Worm (Caenorhabditis elegans): ENCODE data around the gene Y53C12A.10.

The Y53C12A.10 gene

ce11 chrII:9686663-9687193, 17.9 kb downstream of the Y53C12A.10 start, which contains the start of gene ZK1320.9 (continued):
- TF ChIP-seq ztf-25 (GFP tag; IDR thresholded peaks at IDR 0.05) (no peak), lin-40 (tag; optimal IDR thresholded peaks at IDR 0.05) (peak; percentile 16), zim-3 (tag; optimal IDR thresholded peaks at IDR 0.05) (no peak), hsf-1 (GFP tag; IDR thresholded peaks at IDR 0.05) (no peak), lin-35 (GFP tag; optimal IDR thresholded peaks at IDR 0.05) (no peak), let-607 (tag; optimal IDR thresholded peaks at IDR 0.05) (no peak), ztf-26 (tag; optimal IDR thresholded peaks at IDR 0.05) (peak; percentile 14), hmg-20 (GFP tag; IDR thresholded peaks at IDR 0.05) (no peak), attf-3 (GFP tag; conservative IDR thresholded peaks at IDR 0.05) (peak; percentile 66), B0261.1 (tag; optimal IDR thresholded peaks at IDR 0.05) (no peak)

ce11 chrII:9684175-9684574, 20.5 kb downstream of the Y53C12A.10 start:
- TF ChIP-seq ceh-100 (GFP tag; IDR thresholded peaks at IDR 0.05) (no peak), F10E7.11 (tag; optimal IDR thresholded peaks at IDR 0.05) (no peak)

ce11 chrII:9682044-9682443, 22.6 kb downstream of the Y53C12A.10 start:
- TF ChIP-seq dpff-1 (tag; optimal IDR thresholded peaks at IDR 0.05) (no peak), F39B2.1 (GFP tag; IDR thresholded peaks at IDR 0.05) (no peak), let-526 (GFP tag; IDR thresholded peaks at IDR 0.05) (no peak), ceh-100 (GFP tag; IDR thresholded peaks at IDR 0.05) (no peak), T26A5.8 (tag; optimal IDR thresholded peaks at IDR 0.05) (no peak), mel-28 (tag; optimal IDR thresholded peaks at IDR 0.05; ENCODE audit: borderline replicate concordance) (no peak), C17E4.6 (GFP tag; IDR thresholded peaks at IDR 0.05) (no peak), bed-2 (GFP tag; IDR thresholded peaks at IDR 0.05) (no peak), K12H6.12 (tag; optimal IDR thresholded peaks at IDR 0.05) (no peak), egl-18 (GFP tag; IDR thresholded peaks at IDR 0.05) (no peak), him-1 (tag; optimal IDR thresholded peaks at IDR 0.05) (no peak), ceh-91 (GFP tag; IDR thresholded peaks at IDR 0.05) (no peak), hlh-26 (GFP tag; conservative IDR thresholded peaks at IDR 0.05) (no peak), attf-6 (GFP tag; IDR thresholded peaks at IDR 0.05) (no peak), let-607 (tag; optimal IDR thresholded peaks at IDR 0.05) (no peak), F23B12.7 (tag; optimal IDR thresholded peaks at IDR 0.05; ENCODE audit: insufficient read depth) (no peak)

- TF ChIP-seq ztf-22 (GFP tag; optimal IDR thresholded peaks at IDR 0.05) (no peak), madf-6 (GFP tag; IDR thresholded peaks at IDR 0.05) (no peak), nfya-2 (GFP tag; IDR thresholded peaks at IDR 0.05) (no peak), K12H6.12 (tag; optimal IDR thresholded peaks at IDR 0.05) (no peak), dox-1 (GFP tag; IDR thresholded peaks at IDR 0.05) (no peak), ekl-4 (GFP tag; IDR thresholded peaks at IDR 0.05) (no peak), lsy-27 (tag; optimal IDR thresholded peaks at IDR 0.05; ENCODE audit: borderline replicate concordance, insufficient read depth) (no peak), ets-4 (GFP tag; optimal IDR thresholded peaks at IDR 0.05) (no peak), mes-4 (tag; optimal IDR thresholded peaks at IDR 0.05) (no peak), F52B5.7 (tag; optimal IDR thresholded peaks at IDR 0.05) (no peak), F39B2.1 (GFP tag; IDR thresholded peaks at IDR 0.05) (no peak), dpl-1 (GFP tag; optimal IDR thresholded peaks at IDR 0.05) (no peak), rcor-1 (GFP tag; IDR thresholded peaks at IDR 0.05) (no peak), let-607 (tag; optimal IDR thresholded peaks at IDR 0.05) (no peak), C06A6.2 (GFP tag; conservative IDR thresholded peaks at IDR 0.05) (no peak), F10E7.11 (tag; optimal IDR thresholded peaks at IDR 0.05) (no peak), mcd-1 (GFP tag; IDR thresholded peaks at IDR 0.05) (no peak), snpc-3.4 (tag; optimal IDR thresholded peaks at IDR 0.05) (no peak)
These were observed 24.2 kb downstream of the Y53C12A.10 start, which contains the start of gene ZK1320.13 for ce11 chrII:9680493-9680892. ZK1320.13 (plus strand) TSS chrII:9680793.

Data from whole organism, young adult.